Fruit fly (Drosophila melanogaster) whole organism: Measurements from ENCODE around the gene Efhc1.1.

Experiments
- CG8478 ChIP-seq: fragments of >200 bp; optimal IDR thresholded peaks from 2 replicates; lab custom pipeline; 2018; ENCODE audit warnings: inconsistent platforms
- EcR ChIP-seq, 2 experiments: fragments of >200 bp; optimal IDR thresholded peaks; 2 replicates each; lab custom pipeline; 2017; ENCODE audit warnings: missing biosample characterization in 2 of 2, missing genetic modification characterization in 2 of 2, missing genetic modification reagents in 2 of 2
- pan ChIP-seq: fragments of >200 bp; optimal IDR thresholded peaks from 2 replicates; lab custom pipeline; 2017
- usp ChIP-seq: fragments of >200 bp; optimal IDR thresholded peaks from 2 replicates; lab custom pipeline; 2017; ENCODE audit warnings: missing biosample characterization, missing genetic modification characterization, mixed read lengths

DNA sequence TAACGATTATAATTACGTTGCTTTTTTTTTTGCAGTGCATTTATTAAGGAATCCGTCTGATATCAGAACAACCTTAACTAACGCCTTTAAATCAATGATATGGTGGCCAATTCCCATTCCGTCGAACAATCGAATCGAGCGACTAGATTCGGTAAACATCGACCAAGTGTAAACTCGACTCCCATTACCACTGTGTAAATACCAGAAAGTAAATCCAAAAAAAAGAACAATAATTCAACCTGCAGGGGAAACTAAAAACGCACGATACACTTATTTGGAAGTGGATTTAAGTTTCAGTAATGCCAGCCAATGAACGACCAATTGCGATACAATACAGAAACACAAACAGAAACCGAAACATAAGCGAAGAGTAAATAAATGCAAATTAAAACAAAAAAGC, 22.0 kb upstream of the Efhc1.1 start:
- TF ChIP-seq CG8478 (lab: Kevin White, UChicago) (no peak), pan (lab: Kevin White, UChicago) (no peak), EcR (GFP tag; optimal IDR thresholded peaks at IDR 0.05; lab: Kevin White, UChicago) (no peak), usp (no peak)
